Worm (Caenorhabditis elegans) whole organism, young adult: ENCODE data around the gene try-1.
"Not testable (repeated sequence)": the region's sequence is repeated elsewhere in the genome, so short reads cannot be mapped to it uniquely, and the experiment has no call there.

Source experiments
- D2030.7 ChIP-seq: fragments of 200-800 bp; sonication (Bioruptor generic); IDR thresholded peaks from 2 replicates; pipeline ENCODE4 v1.3.6; 2022; ENCODE audit warnings: missing genetic modification reagents, missing genetic modification characterization, missing compliant biosample characterization
- F10E7.11 ChIP-seq: sonication (generic microtip); optimal IDR thresholded peaks from 2 replicates; lab custom pipeline; 2017; ENCODE audit warnings: mild to moderate bottlenecking, missing genetic modification characterization, moderate library complexity, missing compliant biosample characterization
- F33H1.4 ChIP-seq: fragments of 200-800 bp; sonication (Bioruptor generic); IDR thresholded peaks from 2 replicates; pipeline ENCODE4 v1.3.6; 2022; ENCODE audit warnings: missing genetic modification reagents, missing genetic modification characterization, missing compliant biosample characterization
- F39B2.1 ChIP-seq: fragments of 200-800 bp; sonication (Bioruptor generic); IDR thresholded peaks from 2 replicates; pipeline ENCODE4 v1.3.6; 2022; ENCODE audit warnings: missing genetic modification reagents, missing genetic modification characterization, missing compliant biosample characterization
- F49E8.2 ChIP-seq: sonication (generic microtip); optimal IDR thresholded peaks from 3 replicates; lab custom pipeline; 2017; ENCODE audit warnings: missing genetic modification characterization, mild to moderate bottlenecking, missing compliant biosample characterization, antibody characterized with exemption, moderate library complexity; ENCODE audit not compliant: insufficient read depth
- F57A8.1 ChIP-seq: fragments of 200-800 bp; sonication (Bioruptor generic); optimal IDR thresholded peaks from 2 replicates; lab custom pipeline; 2018; ENCODE audit warnings: mild to moderate bottlenecking, missing genetic modification characterization, moderate library complexity, missing compliant biosample characterization
- K11D2.4 ChIP-seq: fragments of 200-800 bp; sonication (Bioruptor generic); IDR thresholded peaks from 2 replicates; pipeline ENCODE4 v1.3.6; 2022; ENCODE audit warnings: missing genetic modification reagents, missing genetic modification characterization, missing compliant biosample characterization
- T26A5.8 ChIP-seq: sonication (generic microtip); optimal IDR thresholded peaks from 2 replicates; lab custom pipeline; 2016; ENCODE audit warnings: missing genetic modification characterization, missing compliant biosample characterization
- Y53F4B.3 ChIP-seq: fragments of 200-800 bp; sonication (Bioruptor generic); IDR thresholded peaks from 2 replicates; pipeline ENCODE4 v1.3.6; 2022; ENCODE audit warnings: missing genetic modification reagents, missing genetic modification characterization, missing compliant biosample characterization
- Y53G8AR.9 ChIP-seq: fragments of 200-800 bp; sonication (Bioruptor generic); conservative IDR thresholded peaks from 2 replicates; pipeline ENCODE4 v1.3.6; 2022; ENCODE audit warnings: missing genetic modification reagents, missing genetic modification characterization, missing compliant biosample characterization
- Y56A3A.18 ChIP-seq: fragments of 200-800 bp; sonication (Bioruptor generic); IDR thresholded peaks from 2 replicates; pipeline ENCODE4 v1.3.6; 2022; ENCODE audit warnings: missing genetic modification reagents, missing genetic modification characterization, missing compliant biosample characterization
- Y79H2A.3 ChIP-seq: fragments of 200-800 bp; sonication (Bioruptor generic); conservative IDR thresholded peaks from 2 replicates; pipeline ENCODE4 v1.3.6; 2022; ENCODE audit warnings: missing genetic modification reagents, missing genetic modification characterization, missing compliant biosample characterization
- ZK185.1 ChIP-seq: sonication (generic microtip); optimal IDR thresholded peaks from 2 replicates; lab custom pipeline; 2016; ENCODE audit warnings: mild to moderate bottlenecking, missing genetic modification characterization, missing compliant biosample characterization; ENCODE audit not compliant: poor library complexity, severe bottlenecking
- aptf-3 ChIP-seq: fragments of 200-800 bp; sonication (Bioruptor generic); IDR thresholded peaks from 2 replicates; pipeline ENCODE4 v1.3.6; 2022; ENCODE audit warnings: missing genetic modification characterization, missing compliant biosample characterization
- attf-5 ChIP-seq: fragments of 200-800 bp; sonication (Bioruptor generic); optimal IDR thresholded peaks from 2 replicates; lab custom pipeline; 2018; ENCODE audit warnings: mild to moderate bottlenecking, missing genetic modification characterization, missing compliant biosample characterization
- ceh-100 ChIP-seq: fragments of 200-800 bp; sonication (Bioruptor generic); IDR thresholded peaks from 2 replicates; pipeline ENCODE4 v1.3.6; 2022; ENCODE audit warnings: missing genetic modification reagents, missing genetic modification characterization, missing compliant biosample characterization
- dox-1 ChIP-seq: fragments of 200-800 bp; sonication (Bioruptor generic); IDR thresholded peaks from 2 replicates; pipeline ENCODE4 v1.3.6; 2022; ENCODE audit warnings: missing genetic modification reagents, missing genetic modification characterization, missing compliant biosample characterization
- dpff-1 ChIP-seq: sonication (generic microtip); optimal IDR thresholded peaks from 2 replicates; lab custom pipeline; 2017; ENCODE audit warnings: mild to moderate bottlenecking, missing genetic modification characterization, missing compliant biosample characterization
- dpl-1 ChIP-seq: fragments of 150-350 bp; optimal IDR thresholded peaks from 2 replicates; lab custom pipeline; 2014; ENCODE audit warnings: missing biosample characterization, missing genetic modification reagents, missing genetic modification characterization
- efl-1 ChIP-seq: fragments of 150-350 bp; optimal IDR thresholded peaks from 2 replicates; lab custom pipeline; 2014; ENCODE audit warnings: missing biosample characterization, missing genetic modification reagents, missing genetic modification characterization
- egrh-3 ChIP-seq: fragments of 200-800 bp; sonication (Bioruptor generic); IDR thresholded peaks from 2 replicates; pipeline ENCODE4 v1.3.6; 2022; ENCODE audit warnings: missing genetic modification reagents, missing genetic modification characterization, missing compliant biosample characterization
- hlh-26 ChIP-seq: fragments of 200-800 bp; sonication (Bioruptor generic); conservative IDR thresholded peaks from 2 replicates; pipeline ENCODE4 v1.3.6; 2022; ENCODE audit warnings: missing genetic modification reagents, missing genetic modification characterization, missing compliant biosample characterization
- hsf-1 ChIP-seq: fragments of 200-800 bp; sonication (Bioruptor generic); IDR thresholded peaks from 2 replicates; pipeline ENCODE4 v1.3.6; 2022; ENCODE audit warnings: missing genetic modification reagents, missing genetic modification characterization, missing compliant biosample characterization
- lin-40 ChIP-seq: sonication (generic microtip); optimal IDR thresholded peaks from 2 replicates; lab custom pipeline; 2016; ENCODE audit warnings: missing genetic modification characterization, mild to moderate bottlenecking, missing compliant biosample characterization, missing genotype, missing genetic modification reagents
- lin-54 ChIP-seq: fragments of 200-800 bp; sonication (Bioruptor generic); optimal IDR thresholded peaks from 2 replicates; lab custom pipeline; 2018; ENCODE audit warnings: mild to moderate bottlenecking, missing genetic modification characterization, missing compliant biosample characterization
- lsl-1 ChIP-seq: fragments of 200-800 bp; sonication (Bioruptor generic); optimal IDR thresholded peaks from 2 replicates; lab custom pipeline; 2018; ENCODE audit warnings: mild to moderate bottlenecking, missing genetic modification characterization, moderate library complexity, missing compliant biosample characterization
- madf-6 ChIP-seq: fragments of 200-800 bp; sonication (Bioruptor generic); IDR thresholded peaks from 2 replicates; pipeline ENCODE4 v1.3.6; 2022; ENCODE audit warnings: missing genetic modification reagents, missing genetic modification characterization, missing compliant biosample characterization
- madf-8 ChIP-seq: fragments of 200-800 bp; sonication (Bioruptor generic); conservative IDR thresholded peaks from 2 replicates; pipeline ENCODE4 v1.3.6; 2022; ENCODE audit warnings: missing genetic modification reagents, missing genetic modification characterization, missing compliant biosample characterization
- mcd-1 ChIP-seq: fragments of 200-800 bp; sonication (Bioruptor generic); IDR thresholded peaks from 2 replicates; pipeline ENCODE4 v1.3.6; 2022; ENCODE audit warnings: missing genetic modification reagents, missing genetic modification characterization, missing compliant biosample characterization
- nhr-179 ChIP-seq: sonication (generic microtip); optimal IDR thresholded peaks from 2 replicates; lab custom pipeline; 2016; ENCODE audit warnings: mild to moderate bottlenecking, missing genetic modification characterization, missing compliant biosample characterization
- pha-4 ChIP-seq: fragments of 150-350 bp; sonication (generic microtip); optimal IDR thresholded peaks from 2 replicates; lab custom pipeline; 2014; ENCODE audit warnings: missing biosample characterization, missing genetic modification reagents, missing genetic modification characterization
- rcor-1 ChIP-seq: fragments of 200-800 bp; sonication (Bioruptor generic); IDR thresholded peaks from 2 replicates; pipeline ENCODE4 v1.3.6; 2022; ENCODE audit warnings: missing genetic modification reagents, missing genetic modification characterization, missing compliant biosample characterization
- repo-1 ChIP-seq: sonication (generic microtip); optimal IDR thresholded peaks from 2 replicates; lab custom pipeline; 2017; ENCODE audit warnings: mild to moderate bottlenecking, missing genetic modification characterization, missing compliant biosample characterization
- sdz-38 ChIP-seq: sonication (generic microtip); optimal IDR thresholded peaks from 2 replicates; lab custom pipeline; 2016; ENCODE audit warnings: missing genotype, missing genetic modification characterization, missing compliant biosample characterization
- sea-2 ChIP-seq: fragments of 200-800 bp; sonication (Bioruptor generic); IDR thresholded peaks from 2 replicates; pipeline ENCODE4 v1.3.6; 2022; ENCODE audit warnings: missing genetic modification characterization, missing compliant biosample characterization
- snpc-1.1 ChIP-seq: sonication (generic microtip); optimal IDR thresholded peaks from 2 replicates; lab custom pipeline; 2017; ENCODE audit warnings: missing genetic modification characterization, mild to moderate bottlenecking, missing compliant biosample characterization, antibody characterized with exemption, moderate library complexity, missing genotype, missing genetic modification reagents; ENCODE audit not compliant: insufficient read depth
- tbp1 ChIP-seq: fragments of 200-800 bp; sonication (Bioruptor generic); optimal IDR thresholded peaks from 2 replicates; lab custom pipeline; 2018; ENCODE audit warnings: mild to moderate bottlenecking, missing genetic modification characterization, missing compliant biosample characterization
- tlf-1 ChIP-seq: fragments of 200-800 bp; sonication (Bioruptor generic); optimal IDR thresholded peaks from 2 replicates; lab custom pipeline; 2018; ENCODE audit warnings: mild to moderate bottlenecking, missing genetic modification characterization, missing compliant biosample characterization
- unc-130 ChIP-seq: sonication (generic microtip); optimal IDR thresholded peaks from 2 replicates; lab custom pipeline; 2016; ENCODE audit warnings: missing genetic modification reagents, missing genetic modification characterization, missing compliant biosample characterization
- xnd-1 ChIP-seq: sonication (generic microtip); optimal IDR thresholded peaks from 2 replicates; lab custom pipeline; 2016; ENCODE audit warnings: missing genotype, missing genetic modification reagents, missing genetic modification characterization, missing compliant biosample characterization
- zim-3 ChIP-seq: sonication (generic microtip); optimal IDR thresholded peaks from 2 replicates; lab custom pipeline; 2017; ENCODE audit warnings: mild to moderate bottlenecking, missing genetic modification characterization, moderate library complexity, missing compliant biosample characterization
- ztf-22 ChIP-seq: fragments of 200-800 bp; sonication (Bioruptor generic); optimal IDR thresholded peaks from 2 replicates; lab custom pipeline; 2018; ENCODE audit warnings: mild to moderate bottlenecking, missing genetic modification characterization, moderate library complexity, missing compliant biosample characterization
- ztf-28 ChIP-seq: fragments of 200-800 bp; sonication (Bioruptor generic); IDR thresholded peaks from 2 replicates; pipeline ENCODE4 v1.3.6; 2022; ENCODE audit warnings: missing genetic modification reagents, missing genetic modification characterization, missing compliant biosample characterization

The try-1 gene

ce11 chrII:4918501-4919021 lies 30.8 kb downstream of the try-1 start:
- TF ChIP-seq aptf-3 (GFP tag; lab: Robert Waterston, UW) (no peak), K11D2.4 (GFP tag; lab: Robert Waterston, UW) (no peak), madf-8 (GFP tag; lab: Robert Waterston, UW) (no peak), Y79H2A.3 (GFP tag; lab: Robert Waterston, UW) (no peak), dpl-1 (GFP tag; lab: Kevin White, UChicago) (no peak), rcor-1 (no peak), nhr-179 (tag; lab: Kevin White, UChicago) (no peak), F10E7.11 (tag; lab: Kevin White, UChicago) (no peak), Y53F4B.3 (GFP tag; lab: Robert Waterston, UW) (no peak)
- TF ChIP-seq, all 124 proteins: peak for 0

ce11 chrII:4916462-4916861 lies 32.9 kb downstream of the try-1 start, which contains the start of gene msp-31:
TSS of gene msp-31 (minus strand) at chrII:4916562.
- TF ChIP-seq lsl-1 (GFP tag; lab: Kevin White, UChicago); xnd-1 (tag; lab: Kevin White, UChicago); dox-1 (GFP tag; lab: Robert Waterston, UW): not testable (repeated sequence)

ce11 chrII:4915572-4915971 lies 33.8 kb downstream of the try-1 start:
- no peak for TF ChIP-seq snpc-1.1 (tag; lab: Kevin White, UChicago)
- no peak for TF ChIP-seq D2030.7 (GFP tag; lab: Robert Waterston, UW)
- TF ChIP-seq egrh-3 (GFP tag; lab: Robert Waterston, UW), result no peak
- no peak for TF ChIP-seq ceh-100 (GFP tag; lab: Robert Waterston, UW)
- no peak for TF ChIP-seq lin-40 (tag; lab: Kevin White, UChicago)
- no peak for TF ChIP-seq sea-2 (GFP tag; lab: Robert Waterston, UW)
- TF ChIP-seq ztf-28 (GFP tag; lab: Robert Waterston, UW), result no peak
- no peak for TF ChIP-seq F33H1.4
- TF ChIP-seq ZK185.1, result no peak
- no peak for TF ChIP-seq dpff-1 (tag; lab: Kevin White, UChicago)
- no peak for TF ChIP-seq K11D2.4 (GFP tag; lab: Robert Waterston, UW)
- TF ChIP-seq F57A8.1, result no peak
- TF ChIP-seq hlh-26 (GFP tag; lab: Robert Waterston, UW), result no peak
- TF ChIP-seq rcor-1, result no peak
- TF ChIP-seq Y53G8AR.9 (GFP tag; lab: Robert Waterston, UW), result no peak
- no peak for TF ChIP-seq madf-8 (GFP tag; lab: Robert Waterston, UW)
- TF ChIP-seq zim-3 (tag; lab: Kevin White, UChicago), result no peak
- TF ChIP-seq dox-1 (GFP tag; lab: Robert Waterston, UW), result no peak

ce11 chrII:4914214-4914613 lies 35.1 kb downstream of the try-1 start, which contains the start of gene R05F9.11:
TSS of gene R05F9.11 (minus strand) at chrII:4914218.
- TF ChIP-seq mcd-1 (GFP tag; lab: Robert Waterston, UW), result 0 out of 2 replicates have a peak, but pooled peaks have one; percentile 18
- TF ChIP-seq T26A5.8, result no peak
- TF ChIP-seq pha-4 (tag; lab: Kevin White, UChicago), result no peak
- TF ChIP-seq hsf-1 (GFP tag; lab: Robert Waterston, UW), result 0 out of 2 replicates have a peak, but pooled peaks have one; percentile 40
- no peak for TF ChIP-seq Y53G8AR.9 (GFP tag; lab: Robert Waterston, UW)
- peak; percentile 42 for TF ChIP-seq tbp1 (GFP tag; lab: Kevin White, UChicago)
- no peak for TF ChIP-seq ceh-100 (GFP tag; lab: Robert Waterston, UW)
- TF ChIP-seq F49E8.2, result peak; percentile 43
- TF ChIP-seq dox-1 (GFP tag; lab: Robert Waterston, UW), result no peak
- peak; percentile 93 for TF ChIP-seq madf-6 (GFP tag; lab: Robert Waterston, UW)
- peak; percentile 45 for TF ChIP-seq lin-54
- TF ChIP-seq repo-1 (tag; lab: Kevin White, UChicago), result no peak
- no peak for TF ChIP-seq attf-5 (GFP tag; lab: Kevin White, UChicago)
- TF ChIP-seq efl-1 (GFP tag; lab: Kevin White, UChicago), result peak; percentile 27
- no peak for TF ChIP-seq sdz-38 (tag; lab: Kevin White, UChicago)
- TF ChIP-seq unc-130 (GFP tag; lab: Kevin White, UChicago), result no peak
- TF ChIP-seq xnd-1 (tag; lab: Kevin White, UChicago), result peak; percentile 90
- TF ChIP-seq D2030.7 (GFP tag; lab: Robert Waterston, UW), result peak; percentile 66
- no peak for TF ChIP-seq Y56A3A.18 (GFP tag; lab: Robert Waterston, UW)
- TF ChIP-seq tlf-1 (GFP tag; lab: Kevin White, UChicago), result peak; percentile 4
- no peak for TF ChIP-seq ztf-22 (GFP tag; lab: Kevin White, UChicago)
- TF ChIP-seq F39B2.1 (GFP tag; lab: Robert Waterston, UW), result no peak
